Fruit fly (Drosophila melanogaster) whole organism, wandering third instar larva: ENCODE results near the gene mats.

Experiments used
- Abd-B ChIP-seq: fragments of >200 bp; optimal IDR thresholded peaks from 2 replicates; lab custom pipeline; 2017; ENCODE audit warnings: missing biosample characterization, missing genetic modification characterization
- CG32264 ChIP-seq: fragments of 200-800 bp; sonication (Bioruptor generic); optimal IDR thresholded peaks from 2 replicates; lab custom pipeline; 2016; ENCODE audit warnings: missing biosample characterization, missing genetic modification characterization
- CG9705 ChIP-seq: fragments of 200-800 bp; sonication (Bioruptor generic); optimal IDR thresholded peaks from 2 replicates; lab custom pipeline; 2018; ENCODE audit warnings: missing biosample characterization, mild to moderate bottlenecking, missing genetic modification characterization
- CrebA ChIP-seq: fragments of 200-800 bp; sonication (Bioruptor generic); optimal IDR thresholded peaks from 2 replicates; lab custom pipeline; 2016; ENCODE audit warnings: missing biosample characterization, mild to moderate bottlenecking, missing genetic modification characterization, borderline replicate concordance
- Dfd ChIP-seq: fragments of >200 bp; optimal IDR thresholded peaks from 2 replicates; lab custom pipeline; 2017; ENCODE audit warnings: missing biosample characterization, missing genetic modification characterization
- GATAd ChIP-seq: sonication (Bioruptor generic); optimal IDR thresholded peaks from 2 replicates; lab custom pipeline; 2016; ENCODE audit warnings: missing biosample characterization, missing genetic modification characterization
- HLH106 ChIP-seq: fragments of 200-800 bp; optimal IDR thresholded peaks from 3 replicates; lab custom pipeline; 2019; ENCODE audit warnings: missing biosample characterization, mild to moderate bottlenecking, missing genetic modification characterization, moderate library complexity
- Hr78 ChIP-seq: fragments of >200 bp; optimal IDR thresholded peaks from 2 replicates; lab custom pipeline; 2017; ENCODE audit warnings: missing biosample characterization, missing genetic modification characterization
- Hr83 ChIP-seq: fragments of 200-300 bp; sonication (Bioruptor generic); optimal IDR thresholded peaks from 2 replicates; lab custom pipeline; 2016; ENCODE audit warnings: missing biosample characterization, mild to moderate bottlenecking, missing genetic modification characterization, moderate library complexity; ENCODE audit not compliant: poor library complexity, severe bottlenecking
- Jra ChIP-seq: sonication (Bioruptor generic); optimal IDR thresholded peaks from 2 replicates; lab custom pipeline; 2016; ENCODE audit warnings: missing biosample characterization, missing genetic modification characterization
- N ChIP-seq: fragments of >200 bp; optimal IDR thresholded peaks from 2 replicates; lab custom pipeline; 2018; ENCODE audit warnings: missing biosample characterization, missing external identifiers, missing genetic modification characterization
- OdsH ChIP-seq: fragments of 200-800 bp; sonication (Bioruptor generic); optimal IDR thresholded peaks from 2 replicates; lab custom pipeline; 2016; ENCODE audit warnings: missing biosample characterization, mild to moderate bottlenecking, missing genetic modification characterization
- Rel ChIP-seq, 2 experiments: fragments of 200-800 bp; sonication (Bioruptor generic) in 1 of 2; optimal IDR thresholded peaks; 2 replicates in 1 of 2; 3 replicates in 1 of 2; lab custom pipeline; 2016 to 2019; ENCODE audit warnings: mild to moderate bottlenecking in 2 of 2, missing biosample characterization in 2 of 2, missing genetic modification characterization in 2 of 2, moderate library complexity in 1 of 2
- Sp1 ChIP-seq: fragments of 200-800 bp; sonication (Bioruptor generic); optimal IDR thresholded peaks from 3 replicates; lab custom pipeline; 2019; ENCODE audit warnings: missing biosample characterization, mild to moderate bottlenecking, missing genetic modification characterization, moderate library complexity
- br ChIP-seq: fragments of 200-800 bp; sonication (Bioruptor generic); optimal IDR thresholded peaks from 2 replicates; lab custom pipeline; 2016; ENCODE audit warnings: missing biosample characterization, missing genetic modification characterization
- dl ChIP-seq, 2 experiments: fragments of 175-275, 200-275 bp in 1 of 2; fragments of 200-275 bp in 1 of 2; sonication (Bioruptor generic); optimal IDR thresholded peaks; lab custom pipeline; 2018; ENCODE audit warnings: mild to moderate bottlenecking in 2 of 2, missing biosample characterization in 2 of 2, missing genetic modification characterization in 2 of 2, moderate library complexity in 2 of 2; ENCODE audit not compliant: partially characterized antibody in 2 of 2, insufficient read depth in 1 of 2
- dmrt93B ChIP-seq: fragments of 200-800 bp; sonication (Bioruptor generic); optimal IDR thresholded peaks from 2 replicates; lab custom pipeline; 2018; ENCODE audit warnings: missing biosample characterization, mild to moderate bottlenecking, missing genetic modification characterization
- ey ChIP-seq: fragments of 200-800 bp; sonication (Bioruptor generic); optimal IDR thresholded peaks from 2 replicates; lab custom pipeline; 2016; ENCODE audit warnings: missing biosample characterization, missing genetic modification characterization
- foxo ChIP-seq, 2 experiments: fragments of 200-800 bp; sonication (Bioruptor generic); optimal IDR thresholded peaks; 2 replicates in 1 of 2; 3 replicates in 1 of 2; lab custom pipeline; 2016 to 2017; ENCODE audit warnings: missing biosample characterization in 2 of 2, missing genetic modification characterization in 2 of 2
- fru ChIP-seq: fragments of 200-800 bp; sonication (Bioruptor generic); optimal IDR thresholded peaks from 3 replicates; lab custom pipeline; 2016; ENCODE audit warnings: missing biosample characterization, mild to moderate bottlenecking, missing genetic modification characterization
- h ChIP-seq: fragments of 200-800 bp; sonication (Bioruptor generic); optimal IDR thresholded peaks from 3 replicates; lab custom pipeline; 2016; ENCODE audit warnings: missing biosample characterization, mild to moderate bottlenecking, missing genetic modification characterization
- jim ChIP-seq: fragments of 175-275, 200-325 bp; sonication (Bioruptor generic); optimal IDR thresholded peaks from 2 replicates; lab custom pipeline; 2016; ENCODE audit warnings: missing biosample characterization, mild to moderate bottlenecking, missing genetic modification characterization
- rgr ChIP-seq: fragments of 200-800 bp; sonication (Bioruptor generic); optimal IDR thresholded peaks from 3 replicates; lab custom pipeline; 2016; ENCODE audit warnings: missing biosample characterization, mild to moderate bottlenecking, missing genetic modification characterization
- sage ChIP-seq: fragments of 200-800 bp; sonication (Bioruptor generic); optimal IDR thresholded peaks from 2 replicates; lab custom pipeline; 2016; ENCODE audit warnings: missing biosample characterization, mild to moderate bottlenecking, missing genetic modification characterization
- sv ChIP-seq: fragments of 200-800 bp; sonication (Bioruptor generic); optimal IDR thresholded peaks from 3 replicates; lab custom pipeline; 2016; ENCODE audit warnings: missing biosample characterization, missing genetic modification characterization
- tai ChIP-seq: sonication (Bioruptor generic); optimal IDR thresholded peaks from 2 replicates; lab custom pipeline; 2016; ENCODE audit warnings: missing biosample characterization, missing genetic modification characterization
- usp ChIP-seq: fragments of >200 bp; optimal IDR thresholded peaks from 2 replicates; lab custom pipeline; 2017; ENCODE audit warnings: missing biosample characterization, missing genetic modification characterization

The mats gene

dm6 chr3R:22461673-22462585, 41.0 kb downstream of the mats start, which contains the start of the genes Rpn7 and AP-2mu:
Gene Rpn7, minus strand, starts transcription at chr3R:22462054.
Gene AP-2mu, plus strand, starts transcription at chr3R:22462455.
- TF ChIP-seq foxo (GFP tag; optimal IDR thresholded peaks at IDR 0.05; lab: Kevin White, UChicago): peak in 1 of 2 experiments; percentile 34
- TF ChIP-seq dl (GFP tag; optimal IDR thresholded peaks at IDR 0.05; lab: Kevin White, UChicago; ENCODE audit: insufficient read depth in 1 of 2, partially characterized antibody in 2 of 2): no peak
- TF ChIP-seq Jra (GFP tag; lab: Kevin White, UChicago): peak; percentile 51
- TF ChIP-seq h (GFP tag; lab: Kevin White, UChicago): peak; percentile 28

dm6 chr3R:22464611-22465113, 43.7 kb downstream of the mats start, which contains the start of gene CG7054:
Gene CG7054, plus strand, starts transcription at chr3R:22464985.
- TF ChIP-seq CG32264 (GFP tag; lab: Kevin White, UChicago) (no peak), Rel (GFP tag; optimal IDR thresholded peaks at IDR 0.05; lab: Kevin White, UChicago) (no peak), Rel (tag; optimal IDR thresholded peaks at IDR 0.05; lab: Kevin White, UChicago) (peak; percentile 45), Hr83 (no peak), br (GFP tag; lab: Kevin White, UChicago) (peak; percentile 19), sage (GFP tag; lab: Kevin White, UChicago) (no peak), h (GFP tag; lab: Kevin White, UChicago) (peak; percentile 12), CrebA (GFP tag; lab: Kevin White, UChicago) (no peak), Dfd (no peak), GATAd (GFP tag; lab: Kevin White, UChicago) (no peak), foxo (GFP tag; optimal IDR thresholded peaks at IDR 0.05; lab: Kevin White, UChicago) (peak in 1 of 2 experiments; percentile 20), CG9705 (GFP tag; lab: Kevin White, UChicago) (no peak), tai (no peak), Sp1 (GFP tag; lab: Kevin White, UChicago) (peak; percentile 27), dmrt93B (GFP tag; lab: Kevin White, UChicago) (no peak), rgr (GFP tag; lab: Kevin White, UChicago) (no peak), jim (no peak), sv (GFP tag; lab: Kevin White, UChicago) (no peak)

DNA sequence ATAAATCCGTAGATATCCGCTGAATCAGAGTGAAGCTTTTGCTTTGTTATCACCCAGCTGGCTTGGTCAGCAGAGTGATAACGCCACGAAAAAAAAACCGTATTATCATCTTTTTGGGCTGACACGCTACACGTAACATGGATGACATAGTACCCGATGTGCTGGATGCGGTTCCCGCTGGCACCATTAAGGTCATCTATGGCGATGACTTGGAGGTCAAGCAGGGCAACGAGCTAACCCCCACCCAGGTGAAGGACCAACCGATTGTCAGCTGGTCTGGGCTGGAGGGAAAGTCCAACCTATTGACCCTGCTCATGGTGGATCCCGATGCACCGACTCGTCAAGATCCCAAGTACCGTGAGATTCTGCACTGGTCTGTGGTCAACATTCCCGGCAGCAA, 44.2 kb downstream of the mats start:
- TF ChIP-seq N (GFP tag; lab: Kevin White, UChicago) (no peak), usp (GFP tag; lab: Kevin White, UChicago) (no peak), OdsH (GFP tag; lab: Kevin White, UChicago) (no peak), sv (GFP tag; lab: Kevin White, UChicago) (no peak), ey (GFP tag; lab: Kevin White, UChicago) (no peak), Hr78 (GFP tag; lab: Kevin White, UChicago) (no peak)
- TF ChIP-seq, all 38 proteins: peak for 0

- TF ChIP-seq ey (GFP tag; lab: Kevin White, UChicago) (no peak), Abd-B (GFP tag; lab: Kevin White, UChicago) (no peak), GATAd (GFP tag; lab: Kevin White, UChicago) (no peak), rgr (GFP tag; lab: Kevin White, UChicago) (no peak), fru (GFP tag; lab: Kevin White, UChicago) (no peak), HLH106 (tag; lab: Kevin White, UChicago) (no peak), Dfd (no peak), dmrt93B (GFP tag; lab: Kevin White, UChicago) (no peak), sage (GFP tag; lab: Kevin White, UChicago) (no peak), h (GFP tag; lab: Kevin White, UChicago) (no peak)
Observed at dm6 chr3R:22465984-22466530, 45.1 kb downstream of the mats start, which contains the start of gene Pebp1. Gene Pebp1, plus strand, starts transcription at chr3R:22466034.
